Fruit fly (Drosophila melanogaster) Kc167 (cell line): ENCODE measurements around the gene Dpm1.

Experiments used
- Myc ChIP-seq: fragments of >200 bp; optimal IDR thresholded peaks from 2 replicates; lab custom pipeline; 2017; ENCODE audit warnings: missing external identifiers
- Sin3A ChIP-seq: fragments of >200 bp; optimal IDR thresholded peaks from 2 replicates; lab custom pipeline; 2018; ENCODE audit warnings: missing external identifiers
- h ChIP-seq: fragments of >200 bp; optimal IDR thresholded peaks from 3 replicates; lab custom pipeline; 2018; ENCODE audit warnings: missing external identifiers
- insv ChIP-seq: fragments of >200 bp; optimal IDR thresholded peaks from 3 replicates; lab custom pipeline; 2018; ENCODE audit warnings: missing external identifiers
- psq ChIP-seq: fragments of >200 bp; optimal IDR thresholded peaks from 2 replicates; lab custom pipeline; 2017; ENCODE audit warnings: missing external identifiers
- ttk ChIP-seq: sonication (Bioruptor generic); optimal IDR thresholded peaks from 2 replicates; lab custom pipeline; 2017; ENCODE audit warnings: missing external identifiers

The Dpm1 gene

DNA sequence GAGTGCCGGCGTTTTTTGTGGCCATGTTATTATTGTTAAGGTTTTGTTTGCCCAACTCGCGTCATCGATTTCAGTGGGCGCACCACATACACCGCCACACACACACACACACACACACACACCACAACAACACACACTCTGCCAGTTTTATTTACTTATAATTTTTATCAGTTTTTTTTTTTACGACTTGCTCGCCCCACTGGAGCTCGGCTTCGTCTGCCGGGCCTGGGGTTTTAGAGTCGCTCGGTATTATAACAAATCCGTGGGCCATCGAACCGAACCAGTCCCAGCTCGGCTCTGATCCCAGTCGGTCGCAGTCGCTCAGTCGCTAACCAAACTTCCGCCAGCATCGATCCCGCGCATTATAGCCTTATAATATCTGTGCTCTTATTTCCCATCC lies 23.2 kb upstream of the Dpm1 start:
- TF ChIP-seq psq (lab: Kevin White, UChicago) (no peak), insv (lab: Kevin White, UChicago) (no peak), ttk (lab: Kevin White, UChicago) (no peak), Sin3A (lab: Kevin White, UChicago) (no peak), h (lab: Kevin White, UChicago) (no peak), Myc (lab: Kevin White, UChicago) (no peak)

dm6 chr2L:19548158-19548557 lies 22.0 kb upstream of the Dpm1 start, which contains the start of gene Tep4:
TSS of gene Tep4 (plus strand) at chr2L:19548507.
- no peak for TF ChIP-seq Myc (lab: Kevin White, UChicago)
- TF ChIP-seq h (lab: Kevin White, UChicago) = no peak
- no peak for TF ChIP-seq insv (lab: Kevin White, UChicago)
- no peak for TF ChIP-seq ttk (lab: Kevin White, UChicago)
- TF ChIP-seq psq (lab: Kevin White, UChicago) = no peak
- no peak for TF ChIP-seq Sin3A (lab: Kevin White, UChicago)

DNA sequence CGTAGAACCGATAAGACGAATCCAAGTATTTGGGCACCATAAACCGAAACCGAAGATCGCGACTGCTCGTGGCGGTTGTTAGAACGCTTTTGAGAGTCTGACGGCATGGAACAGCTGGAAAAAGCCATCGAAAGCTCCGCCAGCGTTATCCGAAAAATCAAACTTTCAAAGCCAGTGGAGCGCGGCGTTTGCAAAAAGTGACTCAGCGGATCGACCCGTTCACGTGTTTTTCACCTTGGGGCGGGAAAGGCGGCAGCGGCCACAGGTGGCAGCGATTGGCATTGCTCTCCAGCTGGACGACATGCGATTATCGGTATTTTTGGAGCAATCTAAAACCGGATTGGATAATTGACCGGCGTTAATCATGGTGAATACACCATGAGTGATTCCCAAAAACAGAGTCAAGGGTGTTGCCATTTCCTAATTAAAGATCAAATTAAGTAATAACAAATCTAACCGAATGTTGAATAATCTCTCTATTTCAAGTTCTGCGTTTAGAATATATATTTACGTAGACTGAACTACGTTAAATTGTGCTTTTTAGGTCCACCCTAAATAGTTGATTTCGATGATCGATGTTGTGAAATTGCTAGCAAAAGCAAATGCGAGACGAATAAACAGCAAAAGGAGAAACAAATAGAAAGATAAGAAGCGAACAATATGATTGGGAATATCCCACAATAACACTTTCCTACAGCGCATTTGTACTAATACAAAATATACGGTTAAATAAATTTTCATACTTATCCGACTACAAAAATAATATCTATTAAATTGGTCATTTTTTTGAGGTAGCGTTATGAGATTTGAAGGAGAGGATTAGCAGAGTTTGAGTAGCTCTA lies 20.9 kb upstream of the Dpm1 start, which contains the start of gene CG10337:
Gene CG10337 (minus strand): TSS at position 91 of the 842 bp plus-strand sequence.
- TF ChIP-seq ttk (lab: Kevin White, UChicago) = no peak
- TF ChIP-seq insv (lab: Kevin White, UChicago) = no peak
- no peak for TF ChIP-seq h (lab: Kevin White, UChicago)
- TF ChIP-seq Myc (lab: Kevin White, UChicago) = no peak
- no peak for TF ChIP-seq Sin3A (lab: Kevin White, UChicago)
- TF ChIP-seq psq (lab: Kevin White, UChicago) = no peak

- TF ChIP-seq psq (lab: Kevin White, UChicago) (no peak), Sin3A (lab: Kevin White, UChicago) (no peak), insv (lab: Kevin White, UChicago) (no peak), ttk (lab: Kevin White, UChicago) (no peak), Myc (lab: Kevin White, UChicago) (no peak), h (lab: Kevin White, UChicago) (no peak)
Measured at dm6 chr2L:19543010-19543564, 16.9 kb upstream of the Dpm1 start.

DNA sequence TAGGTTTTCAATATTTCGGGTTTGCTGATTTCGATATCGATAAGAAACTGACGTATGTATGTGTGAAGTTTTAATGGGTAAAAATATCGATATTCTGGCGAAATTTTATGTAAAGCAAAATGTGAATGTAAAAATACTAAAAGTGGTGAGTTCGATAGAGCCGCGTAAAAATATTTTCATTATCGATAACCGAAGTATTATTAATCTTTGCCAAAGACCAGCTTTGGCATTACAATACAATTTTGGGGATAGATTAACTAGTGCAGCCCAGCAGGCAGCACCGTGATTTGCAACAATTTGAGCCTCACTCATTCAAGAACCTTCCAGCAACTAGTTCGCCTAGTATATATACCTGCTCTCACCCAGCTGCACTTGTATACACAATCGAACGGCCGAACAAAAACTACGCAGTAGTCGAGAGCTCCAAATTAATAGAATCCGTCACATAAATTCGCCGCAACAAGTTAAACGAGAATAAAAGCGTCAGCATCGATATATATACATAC lies 16.2 kb upstream of the Dpm1 start:
- TF ChIP-seq psq (lab: Kevin White, UChicago) (no peak), Sin3A (lab: Kevin White, UChicago) (no peak), ttk (lab: Kevin White, UChicago) (no peak), Myc (lab: Kevin White, UChicago) (no peak), insv (lab: Kevin White, UChicago) (no peak), h (lab: Kevin White, UChicago) (no peak)

- TF ChIP-seq insv (lab: Kevin White, UChicago) (no peak), Sin3A (lab: Kevin White, UChicago) (no peak), psq (lab: Kevin White, UChicago) (no peak), Myc (lab: Kevin White, UChicago) (no peak), ttk (lab: Kevin White, UChicago) (no peak), h (lab: Kevin White, UChicago) (no peak)
Measured at dm6 chr2L:19540307-19540706, 14.1 kb upstream of the Dpm1 start, which contains the start of gene CG13081. TSS of gene CG13081 (plus strand) at chr2L:19540607.

DNA sequence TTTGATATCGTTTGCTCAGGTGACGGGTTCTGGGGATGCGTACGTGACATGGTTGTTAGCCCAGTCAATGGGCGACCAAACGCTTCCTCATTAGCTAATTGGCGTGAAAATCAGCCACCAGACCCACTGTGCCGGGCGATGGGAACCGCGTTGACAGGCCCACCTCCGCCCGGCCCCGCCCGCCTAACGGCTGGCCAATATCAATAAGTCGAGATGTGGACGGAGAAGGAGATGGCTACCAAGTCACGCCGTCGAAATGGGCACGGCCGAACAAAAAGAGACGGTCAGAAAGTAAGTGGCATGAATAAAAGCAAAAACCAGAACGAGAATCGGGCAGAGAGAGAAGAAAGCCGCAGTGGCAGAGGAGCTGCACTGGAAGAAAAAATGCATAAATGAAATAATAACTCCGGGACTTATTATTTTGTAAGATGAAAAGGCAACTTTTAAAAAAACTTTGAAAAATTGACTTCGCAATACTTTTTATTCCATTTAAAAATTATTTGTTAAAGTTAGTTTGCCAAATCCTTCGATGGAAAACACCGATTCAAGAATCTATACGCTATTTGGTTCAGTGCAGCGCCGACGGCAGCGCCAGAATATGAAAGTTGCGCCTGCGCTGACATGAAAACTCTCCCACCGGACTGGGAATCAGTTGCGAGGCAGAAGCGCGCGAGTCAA lies 11.8 kb upstream of the Dpm1 start, which contains the start of gene CG13082:
Gene CG13082 (plus strand): TSS at position 647 of the 678 bp plus-strand sequence.
- TF ChIP-seq Myc (lab: Kevin White, UChicago) = no peak
- no peak for TF ChIP-seq insv (lab: Kevin White, UChicago)
- TF ChIP-seq Sin3A (lab: Kevin White, UChicago) = no peak
- no peak for TF ChIP-seq ttk (lab: Kevin White, UChicago)
- TF ChIP-seq psq (lab: Kevin White, UChicago) = no peak
- no peak for TF ChIP-seq h (lab: Kevin White, UChicago)

- TF ChIP-seq h (lab: Kevin White, UChicago) (no peak), insv (lab: Kevin White, UChicago) (no peak), ttk (lab: Kevin White, UChicago) (no peak), psq (lab: Kevin White, UChicago) (no peak), Myc (lab: Kevin White, UChicago) (no peak), Sin3A (lab: Kevin White, UChicago) (no peak)
Measured at dm6 chr2L:19535234-19535633, 9.1 kb upstream of the Dpm1 start, which contains the start of gene CG31697. TSS of gene CG31697 (plus strand) at chr2L:19535448.

DNA sequence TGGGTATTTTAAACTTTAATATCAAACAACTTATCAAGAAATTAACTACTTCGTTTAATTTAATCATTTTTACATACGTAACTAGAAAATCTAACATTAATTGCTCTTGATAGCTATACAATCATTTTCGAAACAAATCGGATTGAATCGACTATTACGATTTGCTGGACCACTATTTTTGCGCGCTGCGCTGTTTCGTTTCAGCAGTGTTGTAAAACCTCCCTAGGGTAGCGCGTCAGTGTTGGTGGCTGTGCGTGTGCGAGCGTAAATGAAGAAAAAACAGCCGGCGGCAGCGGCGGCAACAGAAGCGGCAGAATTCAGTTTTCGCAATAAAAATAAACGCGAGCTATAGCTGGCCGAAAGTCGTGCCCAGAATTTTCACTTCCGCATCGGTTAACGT lies 7.1 kb upstream of the Dpm1 start, which contains the start of gene CG33116:
Gene CG33116 (plus strand): TSS at position 233 of the 400 bp plus-strand sequence.
- TF ChIP-seq insv (lab: Kevin White, UChicago) (no peak), Myc (lab: Kevin White, UChicago) (no peak), Sin3A (lab: Kevin White, UChicago) (no peak), psq (lab: Kevin White, UChicago) (no peak), h (lab: Kevin White, UChicago) (no peak), ttk (lab: Kevin White, UChicago) (no peak)

DNA sequence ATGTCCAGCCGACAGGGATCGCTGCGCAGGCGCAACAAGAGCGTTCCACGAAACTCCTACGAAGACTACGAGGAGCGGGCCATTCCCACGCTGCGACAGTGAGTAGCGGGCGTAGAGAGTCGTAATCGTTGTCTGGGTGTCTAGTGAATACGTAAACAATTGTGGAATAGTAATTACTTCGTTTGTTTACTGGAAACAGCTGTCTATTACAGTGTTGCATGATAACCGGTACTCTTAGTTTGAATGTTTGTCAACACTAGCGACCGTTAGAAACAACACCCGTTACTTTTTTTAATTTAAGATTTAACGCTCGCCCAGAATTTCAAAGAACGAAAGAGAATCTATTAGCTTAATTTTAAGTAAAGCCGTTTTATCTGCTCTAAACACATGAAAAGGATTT lies 3.9 kb upstream of the Dpm1 start, which contains the start of gene CG10165:
Gene CG10165 (minus strand): TSS at position 214 of the 400 bp plus-strand sequence.
- no peak for TF ChIP-seq h (lab: Kevin White, UChicago)
- TF ChIP-seq insv (lab: Kevin White, UChicago) = no peak
- no peak for TF ChIP-seq Myc (lab: Kevin White, UChicago)
- no peak for TF ChIP-seq ttk (lab: Kevin White, UChicago)
- TF ChIP-seq Sin3A (lab: Kevin White, UChicago) = no peak
- no peak for TF ChIP-seq psq (lab: Kevin White, UChicago)
